Fruit fly (Drosophila melanogaster) whole organism, wandering third instar larva: Measurements from ENCODE around the gene Fit1.
A peak's percentile ranks its signal among the peaks of the same experiment; 100 is the strongest.

Experiments
- Abd-B ChIP-seq: fragments of >200 bp; optimal IDR thresholded peaks from 2 replicates; lab custom pipeline; 2017; ENCODE audit warnings: missing biosample characterization, missing genetic modification characterization
- CG32264 ChIP-seq: fragments of 200-800 bp; sonication (Bioruptor generic); optimal IDR thresholded peaks from 2 replicates; lab custom pipeline; 2016; ENCODE audit warnings: missing biosample characterization, missing genetic modification characterization
- HLH106 ChIP-seq: fragments of 200-800 bp; optimal IDR thresholded peaks from 3 replicates; lab custom pipeline; 2019; ENCODE audit warnings: missing biosample characterization, mild to moderate bottlenecking, missing genetic modification characterization, moderate library complexity
- Jra ChIP-seq: sonication (Bioruptor generic); optimal IDR thresholded peaks from 2 replicates; lab custom pipeline; 2016; ENCODE audit warnings: missing biosample characterization, missing genetic modification characterization
- Myc ChIP-seq: fragments of >200 bp; optimal IDR thresholded peaks from 2 replicates; lab custom pipeline; 2017
- Rel ChIP-seq, 2 experiments: fragments of 200-800 bp; sonication (Bioruptor generic) in 1 of 2; optimal IDR thresholded peaks; 2 replicates in 1 of 2; 3 replicates in 1 of 2; lab custom pipeline; 2016 to 2019; ENCODE audit warnings: mild to moderate bottlenecking in 2 of 2, missing biosample characterization in 2 of 2, missing genetic modification characterization in 2 of 2, moderate library complexity in 1 of 2
- br ChIP-seq: fragments of 200-800 bp; sonication (Bioruptor generic); optimal IDR thresholded peaks from 2 replicates; lab custom pipeline; 2016; ENCODE audit warnings: missing biosample characterization, missing genetic modification characterization
- fru ChIP-seq: fragments of 200-800 bp; sonication (Bioruptor generic); optimal IDR thresholded peaks from 3 replicates; lab custom pipeline; 2016; ENCODE audit warnings: missing biosample characterization, mild to moderate bottlenecking, missing genetic modification characterization
- h ChIP-seq: fragments of 200-800 bp; sonication (Bioruptor generic); optimal IDR thresholded peaks from 3 replicates; lab custom pipeline; 2016; ENCODE audit warnings: missing biosample characterization, mild to moderate bottlenecking, missing genetic modification characterization
- sage ChIP-seq: fragments of 200-800 bp; sonication (Bioruptor generic); optimal IDR thresholded peaks from 2 replicates; lab custom pipeline; 2016; ENCODE audit warnings: missing biosample characterization, mild to moderate bottlenecking, missing genetic modification characterization
- usp ChIP-seq: fragments of >200 bp; optimal IDR thresholded peaks from 2 replicates; lab custom pipeline; 2017; ENCODE audit warnings: missing biosample characterization, missing genetic modification characterization

DNA sequence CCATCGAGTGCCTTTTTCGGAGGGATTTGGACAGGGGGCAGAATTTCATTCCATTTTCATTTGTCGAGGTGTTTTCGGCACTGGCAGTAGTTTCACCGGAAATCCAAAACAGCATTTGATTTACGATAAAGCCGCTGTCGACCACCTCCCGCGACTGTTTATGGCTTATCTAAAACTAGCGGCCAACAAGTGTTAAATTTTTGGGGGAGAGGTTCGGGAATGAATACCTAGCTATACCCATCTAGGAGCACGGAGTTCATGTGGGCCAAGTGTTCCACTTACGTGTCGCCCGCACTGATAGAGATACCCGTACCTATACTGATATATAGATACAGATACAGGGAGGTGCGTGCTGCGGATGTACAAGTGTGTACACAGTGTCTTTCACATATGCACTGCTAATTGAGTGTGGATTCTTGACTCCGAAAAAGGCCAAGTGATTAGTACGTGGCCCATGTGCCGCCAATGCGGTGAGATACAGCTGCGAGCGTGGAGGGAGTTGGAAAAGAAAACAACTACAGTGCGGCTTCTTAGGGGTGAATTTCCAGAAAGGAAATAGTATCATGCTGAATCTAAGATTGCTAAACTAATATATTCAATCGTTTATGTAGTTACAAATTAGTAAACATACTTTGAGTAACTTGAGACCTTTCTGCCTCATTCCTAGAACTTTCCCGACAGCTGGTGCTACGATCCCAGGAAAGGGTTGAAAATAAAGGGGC is 16.4 kb downstream of the Fit1 start:
- TF ChIP-seq br (GFP tag; lab: Kevin White, UChicago) (no peak), CG32264 (GFP tag; lab: Kevin White, UChicago) (no peak), HLH106 (tag; lab: Kevin White, UChicago) (no peak), Myc (no peak), fru (GFP tag; lab: Kevin White, UChicago) (no peak), Rel (GFP tag; optimal IDR thresholded peaks at IDR 0.05; lab: Kevin White, UChicago) (no peak), Rel (tag; optimal IDR thresholded peaks at IDR 0.05; lab: Kevin White, UChicago) (no peak), Abd-B (no peak), h (GFP tag; lab: Kevin White, UChicago) (peak; percentile 32), usp (GFP tag; lab: Kevin White, UChicago) (no peak), Jra (no peak), sage (GFP tag; lab: Kevin White, UChicago) (no peak)
